Fruit fly (Drosophila melanogaster) whole organism, wandering third instar larva: Measurements from ENCODE around the gene Sec10.

Experiments used
- Abd-B ChIP-seq: fragments of >200 bp; optimal IDR thresholded peaks from 2 replicates; lab custom pipeline; 2017; ENCODE audit warnings: missing biosample characterization, missing genetic modification characterization
- Dfd ChIP-seq: fragments of >200 bp; optimal IDR thresholded peaks from 2 replicates; lab custom pipeline; 2017; ENCODE audit warnings: missing biosample characterization, missing genetic modification characterization
- Dif ChIP-seq: fragments of 200-275, 200-300 bp; sonication (Bioruptor generic); optimal IDR thresholded peaks from 2 replicates; lab custom pipeline; 2018; ENCODE audit warnings: missing biosample characterization, missing genetic modification characterization; ENCODE audit not compliant: partially characterized antibody
- GATAd ChIP-seq: sonication (Bioruptor generic); optimal IDR thresholded peaks from 2 replicates; lab custom pipeline; 2016; ENCODE audit warnings: missing biosample characterization, missing genetic modification characterization
- Hr78 ChIP-seq: fragments of >200 bp; optimal IDR thresholded peaks from 2 replicates; lab custom pipeline; 2017; ENCODE audit warnings: missing biosample characterization, missing genetic modification characterization
- Jra ChIP-seq: sonication (Bioruptor generic); optimal IDR thresholded peaks from 2 replicates; lab custom pipeline; 2016; ENCODE audit warnings: missing biosample characterization, missing genetic modification characterization
- Mio ChIP-seq: sonication (Bioruptor generic); optimal IDR thresholded peaks from 2 replicates; lab custom pipeline; 2016; ENCODE audit warnings: missing biosample characterization, missing genetic modification characterization
- Myc ChIP-seq: fragments of >200 bp; optimal IDR thresholded peaks from 2 replicates; lab custom pipeline; 2017
- br ChIP-seq: fragments of 200-800 bp; sonication (Bioruptor generic); optimal IDR thresholded peaks from 2 replicates; lab custom pipeline; 2016; ENCODE audit warnings: missing biosample characterization, missing genetic modification characterization
- fru ChIP-seq: fragments of 200-800 bp; sonication (Bioruptor generic); optimal IDR thresholded peaks from 3 replicates; lab custom pipeline; 2016; ENCODE audit warnings: missing biosample characterization, mild to moderate bottlenecking, missing genetic modification characterization
- sv ChIP-seq: fragments of 200-800 bp; sonication (Bioruptor generic); optimal IDR thresholded peaks from 3 replicates; lab custom pipeline; 2016; ENCODE audit warnings: missing biosample characterization, missing genetic modification characterization
- tai ChIP-seq: sonication (Bioruptor generic); optimal IDR thresholded peaks from 2 replicates; lab custom pipeline; 2016; ENCODE audit warnings: missing biosample characterization, missing genetic modification characterization
- woc ChIP-seq: sonication (Bioruptor generic); optimal IDR thresholded peaks from 2 replicates; lab custom pipeline; 2016; ENCODE audit warnings: missing biosample characterization, mild to moderate bottlenecking, missing genetic modification characterization

dm6 chr3R:24121669-24122068, 13.0 kb upstream of the Sec10 start:
- TF ChIP-seq br (GFP tag; lab: Kevin White, UChicago) (no peak), Mio (GFP tag; lab: Kevin White, UChicago) (no peak), tai (no peak), Jra (GFP tag; lab: Kevin White, UChicago) (no peak), sv (GFP tag; lab: Kevin White, UChicago) (no peak), Myc (lab: Kevin White, UChicago) (no peak), Dif (GFP tag; lab: Kevin White, UChicago) (no peak), Dfd (GFP tag; lab: Kevin White, UChicago) (no peak), GATAd (no peak), Hr78 (GFP tag; lab: Kevin White, UChicago) (no peak), fru (GFP tag; lab: Kevin White, UChicago) (no peak), woc (GFP tag; lab: Kevin White, UChicago) (no peak), Abd-B (GFP tag; lab: Kevin White, UChicago) (no peak)
